Worm (Caenorhabditis elegans) whole organism, L3 larva: ENCODE measurements around the gene F39F10.4.

ENCODE experiments used
- R02D3.7 ChIP-seq: fragments of 150-350 bp; optimal IDR thresholded peaks from 2 replicates; lab custom pipeline; 2014; ENCODE audit warnings: missing biosample characterization, missing genetic modification characterization
- aly-2 ChIP-seq: fragments of 150-350 bp; optimal IDR thresholded peaks from 2 replicates; lab custom pipeline; 2014; ENCODE audit warnings: missing biosample characterization, missing genetic modification characterization
- ama-1 ChIP-seq: fragments of 150-350 bp; optimal IDR thresholded peaks from 2 replicates; lab custom pipeline; 2018
- ceh-16 ChIP-seq: sonication (generic microtip); optimal IDR thresholded peaks from 2 replicates; lab custom pipeline; 2017; ENCODE audit warnings: missing biosample characterization, missing genetic modification characterization
- ceh-28 ChIP-seq: fragments of 150-350 bp; optimal IDR thresholded peaks from 2 replicates; lab custom pipeline; 2014; ENCODE audit warnings: missing biosample characterization, missing genetic modification reagents, missing genetic modification characterization
- ceh-82 ChIP-seq: fragments of 150-350 bp; optimal IDR thresholded peaks from 2 replicates; lab custom pipeline; 2014; ENCODE audit warnings: missing biosample characterization, missing genetic modification characterization
- ceh-9 ChIP-seq: sonication (generic microtip); optimal IDR thresholded peaks from 2 replicates; lab custom pipeline; 2018; ENCODE audit warnings: missing biosample characterization, missing genetic modification characterization
- daf-12 ChIP-seq: fragments of 150-350 bp; optimal IDR thresholded peaks from 2 replicates; lab custom pipeline; 2014; ENCODE audit warnings: missing biosample characterization, missing genetic modification reagents, missing genetic modification characterization
- egl-5 ChIP-seq: fragments of 150-350 bp; optimal IDR thresholded peaks from 2 replicates; lab custom pipeline; 2017; ENCODE audit warnings: missing biosample characterization, missing genetic modification reagents, missing genetic modification characterization, inconsistent platforms
- elt-1 ChIP-seq: fragments of 150-350 bp; optimal IDR thresholded peaks from 2 replicates; lab custom pipeline; 2014; ENCODE audit warnings: missing biosample characterization, missing genetic modification characterization
- elt-2 ChIP-seq: sonication (generic microtip); optimal IDR thresholded peaks from 2 replicates; lab custom pipeline; 2016; ENCODE audit warnings: missing genetic modification reagents, mild to moderate bottlenecking, missing genetic modification characterization, missing compliant biosample characterization
- elt-3 ChIP-seq, 3 experiments: fragments of 150-350 bp in 1 of 3; sonication (generic microtip) in 2 of 3; optimal IDR thresholded peaks; 2 replicates in 2 of 3; 4 replicates in 1 of 3; lab custom pipeline; 2014 to 2017; ENCODE audit warnings: missing biosample characterization in 3 of 3, missing genetic modification characterization in 3 of 3
- fkh-10 ChIP-seq: sonication (generic microtip); optimal IDR thresholded peaks from 2 replicates; lab custom pipeline; 2017; ENCODE audit warnings: missing biosample characterization, missing genetic modification reagents, missing genetic modification characterization
- fos-1 ChIP-seq: fragments of 150-350 bp; optimal IDR thresholded peaks from 2 replicates; lab custom pipeline; 2014; ENCODE audit warnings: missing biosample characterization, missing genetic modification characterization
- hmg-11 ChIP-seq: sonication (generic microtip); optimal IDR thresholded peaks from 2 replicates; lab custom pipeline; 2016; ENCODE audit warnings: missing genetic modification characterization, missing compliant biosample characterization
- jun-1 ChIP-seq: fragments of 150-350 bp; optimal IDR thresholded peaks from 2 replicates; lab custom pipeline; 2014; ENCODE audit warnings: missing biosample characterization, missing genetic modification reagents, missing genetic modification characterization
- lin-15B ChIP-seq: fragments of 150-350 bp; optimal IDR thresholded peaks from 2 replicates; lab custom pipeline; 2014; ENCODE audit warnings: missing biosample characterization, missing genetic modification characterization
- lin-39 ChIP-seq: fragments of 150-350 bp; optimal IDR thresholded peaks from 2 replicates; lab custom pipeline; 2018; ENCODE audit warnings: missing biosample characterization, missing genetic modification reagents, missing genetic modification characterization
- lsy-12 ChIP-seq: sonication (generic microtip); optimal IDR thresholded peaks from 2 replicates; lab custom pipeline; 2016; ENCODE audit warnings: mild to moderate bottlenecking, missing genetic modification characterization, missing compliant biosample characterization
- mdl-1 ChIP-seq: fragments of 150-350 bp; optimal IDR thresholded peaks from 2 replicates; lab custom pipeline; 2014; ENCODE audit warnings: missing biosample characterization, missing genetic modification characterization
- mml-1 ChIP-seq: fragments of 150-350 bp; sonication (generic microtip); optimal IDR thresholded peaks from 3 replicates; lab custom pipeline; 2014; ENCODE audit warnings: missing biosample characterization, missing genetic modification characterization
- nfya-1 ChIP-seq: sonication (generic microtip); optimal IDR thresholded peaks from 2 replicates; lab custom pipeline; 2017; ENCODE audit warnings: missing genetic modification characterization, mild to moderate bottlenecking, missing compliant biosample characterization, antibody characterized with exemption, moderate library complexity; ENCODE audit not compliant: insufficient read depth
- nhr-11 ChIP-seq: fragments of 150-350 bp; optimal IDR thresholded peaks from 2 replicates; lab custom pipeline; 2014; ENCODE audit warnings: missing biosample characterization, missing genetic modification characterization
- nhr-12 ChIP-seq: fragments of 150-350 bp; optimal IDR thresholded peaks from 2 replicates; lab custom pipeline; 2014; ENCODE audit warnings: missing biosample characterization, missing genetic modification characterization
- nhr-23 ChIP-seq: fragments of 150-350 bp; optimal IDR thresholded peaks from 2 replicates; lab custom pipeline; 2014; ENCODE audit warnings: missing biosample characterization, missing genetic modification reagents, missing genetic modification characterization
- nhr-237 ChIP-seq: fragments of 150-350 bp; optimal IDR thresholded peaks from 2 replicates; lab custom pipeline; 2014; ENCODE audit warnings: missing biosample characterization, missing genetic modification characterization
- nhr-25 ChIP-seq: sonication (generic microtip); optimal IDR thresholded peaks from 2 replicates; lab custom pipeline; 2017; ENCODE audit warnings: missing biosample characterization, missing genetic modification characterization
- nhr-28 ChIP-seq: fragments of 150-350 bp; optimal IDR thresholded peaks from 2 replicates; lab custom pipeline; 2014; ENCODE audit warnings: missing biosample characterization, missing genetic modification characterization
- nhr-43 ChIP-seq: sonication (generic microtip); optimal IDR thresholded peaks from 2 replicates; lab custom pipeline; 2016; ENCODE audit warnings: mild to moderate bottlenecking, missing genetic modification characterization, missing compliant biosample characterization; ENCODE audit not compliant: poor library complexity, severe bottlenecking
- nhr-67 ChIP-seq: fragments of 150-350 bp; optimal IDR thresholded peaks from 2 replicates; lab custom pipeline; 2014; ENCODE audit warnings: missing biosample characterization, missing genetic modification characterization
- nhr-76 ChIP-seq: fragments of 150-350 bp; sonication (generic microtip); optimal IDR thresholded peaks from 5 replicates; lab custom pipeline; 2014; ENCODE audit warnings: missing biosample characterization, missing genetic modification characterization
- nhr-77 ChIP-seq: fragments of 150-350 bp; optimal IDR thresholded peaks from 2 replicates; lab custom pipeline; 2014; ENCODE audit warnings: missing biosample characterization, missing genetic modification characterization
- pha-4 ChIP-seq: fragments of 150-350 bp; optimal IDR thresholded peaks from 2 replicates; lab custom pipeline; 2014; ENCODE audit warnings: missing biosample characterization, missing genetic modification reagents, missing genetic modification characterization
- skn-1 ChIP-seq: fragments of 150-350 bp; optimal IDR thresholded peaks from 2 replicates; lab custom pipeline; 2014; ENCODE audit warnings: missing biosample characterization, missing genetic modification characterization
- snpc-4 ChIP-seq: fragments of 150-350 bp; optimal IDR thresholded peaks from 2 replicates; lab custom pipeline; 2014; ENCODE audit warnings: missing biosample characterization, missing genetic modification characterization
- unc-62 ChIP-seq: fragments of 150-350 bp; sonication (generic microtip); optimal IDR thresholded peaks from 4 replicates; lab custom pipeline; 2014; ENCODE audit warnings: missing biosample characterization, missing genetic modification reagents, missing genetic modification characterization
- zag-1 ChIP-seq: fragments of 150-350 bp; optimal IDR thresholded peaks from 2 replicates; lab custom pipeline; 2014; ENCODE audit warnings: missing biosample characterization, missing genetic modification characterization
- ztf-11 ChIP-seq: fragments of 150-350 bp; optimal IDR thresholded peaks from 2 replicates; lab custom pipeline; 2014; ENCODE audit warnings: missing biosample characterization, missing genetic modification characterization
- ztf-4 ChIP-seq: fragments of 150-350 bp; optimal IDR thresholded peaks from 2 replicates; lab custom pipeline; 2014; ENCODE audit warnings: missing biosample characterization, missing genetic modification characterization

F39F10.4 gene

DNA sequence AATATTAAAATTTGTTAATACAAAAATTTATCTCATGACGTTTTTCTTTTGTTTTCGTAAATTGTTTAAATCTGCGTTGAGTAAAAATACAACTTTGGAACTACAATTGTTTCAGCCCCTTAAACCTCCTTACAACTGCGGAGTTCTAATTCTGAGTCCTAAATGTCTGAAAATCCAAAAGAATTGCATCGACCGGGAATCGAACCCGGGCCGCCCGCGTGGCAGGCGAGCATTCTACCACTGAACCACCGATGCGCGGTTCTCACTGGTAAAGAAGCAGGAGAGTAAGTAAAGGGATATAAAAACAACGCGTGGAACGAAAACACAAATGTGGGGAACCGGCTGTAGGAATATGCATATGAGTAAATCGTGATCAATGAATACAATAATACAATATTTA, 24.6 kb upstream of the F39F10.4 start:
- TF ChIP-seq ztf-11 (tag; lab: Kevin White, UChicago): no peak
- TF ChIP-seq lin-39: peak; percentile 72
- TF ChIP-seq ceh-82 (tag; lab: Kevin White, UChicago): no peak
- TF ChIP-seq nhr-28: no peak
- TF ChIP-seq skn-1: peak; percentile 25
- TF ChIP-seq pha-4: peak; percentile 7
- no peak for TF ChIP-seq aly-2 (tag; lab: Kevin White, UChicago)
- TF ChIP-seq lsy-12: peak; percentile 8
- TF ChIP-seq egl-5 (tag; lab: Kevin White, UChicago): peak; percentile 35
- TF ChIP-seq ceh-16 (tag; lab: Kevin White, UChicago): no peak
- TF ChIP-seq R02D3.7 (tag; lab: Kevin White, UChicago): no peak
- no peak for TF ChIP-seq mdl-1 (tag; lab: Kevin White, UChicago)
- no peak for TF ChIP-seq ztf-4 (tag; lab: Kevin White, UChicago)
- no peak for TF ChIP-seq ceh-9 (tag; lab: Kevin White, UChicago)
- TF ChIP-seq elt-3 (tag; optimal IDR thresholded peaks at IDR 0.05; lab: Kevin White, UChicago): no peak
- peak; percentile 47 for TF ChIP-seq nhr-43
- TF ChIP-seq elt-2 (tag; lab: Kevin White, UChicago): peak; percentile 11
- TF ChIP-seq zag-1: no peak
- peak; percentile 61 for TF ChIP-seq hmg-11 (tag; lab: Kevin White, UChicago)
- TF ChIP-seq nfya-1 (tag; lab: Kevin White, UChicago): peak; percentile 50
- TF ChIP-seq ceh-28 (tag; lab: Kevin White, UChicago): no peak
- TF ChIP-seq nhr-67: no peak
- no peak for TF ChIP-seq mml-1 (tag; lab: Kevin White, UChicago)
- no peak for TF ChIP-seq nhr-237 (tag; lab: Kevin White, UChicago)
- TF ChIP-seq nhr-23: no peak

- TF ChIP-seq elt-1 (tag; lab: Kevin White, UChicago): no peak
- peak; percentile 52 for TF ChIP-seq snpc-4 (tag; lab: Kevin White, UChicago)
Observed at ce11 chrX:16925343-16925742, 21.8 kb upstream of the F39F10.4 start.

DNA sequence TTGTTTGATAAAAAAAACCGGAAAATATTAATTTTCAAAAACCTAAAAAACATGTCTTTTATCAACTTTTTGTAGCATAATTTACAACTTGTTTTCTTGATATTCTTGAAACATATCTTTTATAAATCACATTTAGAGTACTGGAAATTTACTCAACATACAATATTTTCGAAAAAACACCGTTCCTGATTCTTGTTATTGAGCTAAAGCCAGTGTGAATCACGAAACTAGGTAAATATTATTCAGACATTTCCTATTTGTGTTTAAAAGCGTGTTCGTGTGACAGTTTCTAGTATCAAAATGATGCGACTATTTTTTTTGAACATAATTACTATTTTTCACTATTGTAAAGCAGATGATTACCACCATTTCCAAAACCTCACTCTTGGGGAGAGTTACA, 20.1 kb upstream of the F39F10.4 start, which contains the start of gene C30E1.4:
TSS of gene C30E1.4 (plus strand) at position 301 of the 400 bp plus-strand sequence.
- TF ChIP-seq nhr-11 (no peak), nhr-237 (tag; lab: Kevin White, UChicago) (no peak), fos-1 (tag; lab: Kevin White, UChicago) (no peak), nhr-76 (tag; lab: Kevin White, UChicago) (no peak), mml-1 (tag; lab: Kevin White, UChicago) (no peak), skn-1 (no peak), nhr-77 (tag; lab: Kevin White, UChicago) (no peak), nhr-25 (tag; lab: Kevin White, UChicago) (no peak), nhr-28 (no peak), lsy-12 (no peak), lin-15B (tag; lab: Kevin White, UChicago) (no peak), daf-12 (tag; lab: Kevin White, UChicago) (no peak), unc-62 (no peak)

DNA sequence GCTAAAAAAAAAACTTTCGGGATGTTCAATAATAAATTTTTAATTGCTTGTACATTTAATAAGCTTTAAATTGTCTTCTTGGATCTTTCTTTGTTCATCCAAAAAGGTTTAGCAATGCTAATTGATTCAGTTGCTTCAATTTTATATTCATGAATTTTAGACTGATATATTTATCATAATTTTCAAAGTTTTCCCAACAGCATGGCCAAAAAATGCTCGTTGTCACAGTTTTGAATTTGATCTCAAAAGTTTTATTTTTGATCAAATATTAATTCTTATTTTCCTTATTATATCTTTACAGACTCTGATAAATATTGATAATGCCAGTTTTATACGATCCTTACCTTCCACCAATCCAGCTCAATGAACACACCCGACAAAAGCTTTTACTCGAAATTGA, 18.0 kb upstream of the F39F10.4 start, which contains the start of gene fbxb-114:
TSS of gene fbxb-114 (plus strand) at position 301 of the 400 bp plus-strand sequence.
- no peak for TF ChIP-seq mml-1 (tag; lab: Kevin White, UChicago)
- no peak for TF ChIP-seq hmg-11 (tag; lab: Kevin White, UChicago)
- TF ChIP-seq nhr-25 (tag; lab: Kevin White, UChicago): no peak
- TF ChIP-seq lin-39: no peak
- no peak for TF ChIP-seq jun-1 (tag; lab: Kevin White, UChicago)
- no peak for TF ChIP-seq egl-5 (tag; lab: Kevin White, UChicago)
- TF ChIP-seq nhr-237 (tag; lab: Kevin White, UChicago): no peak
- no peak for TF ChIP-seq ama-1 (lab: Kevin White, UChicago)
- no peak for TF ChIP-seq elt-2 (tag; lab: Kevin White, UChicago)
- no peak for TF ChIP-seq elt-3 (tag; optimal IDR thresholded peaks at IDR 0.05; lab: Kevin White, UChicago)
- no peak for TF ChIP-seq nhr-43
- TF ChIP-seq fkh-10: no peak
- no peak for TF ChIP-seq nhr-12 (tag; lab: Kevin White, UChicago)
